Fruit fly (Drosophila melanogaster) whole organism, adult: ENCODE results near the gene CG14431.

Experiments
- CG11617 ChIP-seq: fragments of 200-800 bp; sonication (Bioruptor generic); optimal IDR thresholded peaks from 2 replicates; lab custom pipeline; 2017; ENCODE audit warnings: mild to moderate bottlenecking, missing biosample characterization, missing genetic modification reagents, missing genetic modification characterization
- CG12768 ChIP-seq: fragments of 200-800 bp; sonication (Bioruptor generic); optimal IDR thresholded peaks from 2 replicates; lab custom pipeline; 2017; ENCODE audit warnings: missing biosample characterization, missing genetic modification characterization, mild to moderate bottlenecking, moderate library complexity, missing genetic modification reagents
- CG14711 ChIP-seq: fragments of 200-800 bp; sonication (Bioruptor generic); optimal IDR thresholded peaks from 2 replicates; lab custom pipeline; 2018; ENCODE audit warnings: missing biosample characterization, mild to moderate bottlenecking, missing genetic modification characterization, moderate library complexity
- CG1620 ChIP-seq: fragments of 200-800 bp; sonication (Bioruptor generic); optimal IDR thresholded peaks from 2 replicates; lab custom pipeline; 2016; ENCODE audit warnings: missing biosample characterization, missing genetic modification characterization
- CG33017 ChIP-seq: fragments of 200-800 bp; sonication (Bioruptor generic); optimal IDR thresholded peaks from 2 replicates; lab custom pipeline; 2018; ENCODE audit warnings: missing biosample characterization, mild to moderate bottlenecking, missing genetic modification characterization, moderate library complexity
- CG5204 ChIP-seq: fragments of 200-800 bp; sonication (Bioruptor generic); optimal IDR thresholded peaks from 2 replicates; lab custom pipeline; 2016; ENCODE audit warnings: missing biosample characterization, missing genetic modification characterization
- CG7045 ChIP-seq: fragments of 200-800 bp; sonication (Bioruptor generic); optimal IDR thresholded peaks from 2 replicates; lab custom pipeline; 2017; ENCODE audit warnings: missing biosample characterization, mild to moderate bottlenecking, missing genetic modification characterization
- CG7101 ChIP-seq: fragments of 200-800 bp; sonication (Bioruptor generic); optimal IDR thresholded peaks from 2 replicates; lab custom pipeline; 2018; ENCODE audit warnings: missing biosample characterization, mild to moderate bottlenecking, missing genetic modification characterization, moderate library complexity
- Clk ChIP-seq: fragments of 200-800 bp; sonication (Bioruptor generic); optimal IDR thresholded peaks from 2 replicates; lab custom pipeline; 2017; ENCODE audit warnings: missing biosample characterization, missing genetic modification characterization
- Crg-1 ChIP-seq: fragments of 200-800 bp; sonication (Bioruptor generic); optimal IDR thresholded peaks from 2 replicates; lab custom pipeline; 2016; ENCODE audit warnings: missing biosample characterization, missing genetic modification characterization
- Hr96 ChIP-seq: fragments of 200-800 bp; sonication (Bioruptor generic); optimal IDR thresholded peaks from 2 replicates; lab custom pipeline; 2016; ENCODE audit warnings: missing biosample characterization, missing genetic modification characterization
- Mnt ChIP-seq: fragments of 200-800 bp; sonication (Bioruptor generic); optimal IDR thresholded peaks from 2 replicates; lab custom pipeline; 2016; ENCODE audit warnings: missing biosample characterization, mild to moderate bottlenecking, missing genetic modification characterization
- bab1 ChIP-seq: fragments of 200-800 bp; sonication (Bioruptor generic); optimal IDR thresholded peaks from 3 replicates; lab custom pipeline; 2019; ENCODE audit warnings: missing biosample characterization, mild to moderate bottlenecking, missing genetic modification characterization, moderate library complexity
- cic ChIP-seq: fragments of 200-800 bp; sonication (Bioruptor generic); optimal IDR thresholded peaks from 2 replicates; lab custom pipeline; 2017; ENCODE audit warnings: missing biosample characterization, mild to moderate bottlenecking, missing genetic modification characterization, moderate library complexity
- cnc ChIP-seq, 2 experiments: fragments of >200 bp; optimal IDR thresholded peaks; 2 replicates each; lab custom pipeline; 2017
- kay ChIP-seq: fragments of 200-800 bp; sonication (Bioruptor generic); peaks from one replicate; lab custom pipeline; 2016; ENCODE audit warnings: missing biosample characterization, missing genetic modification characterization, borderline replicate concordance
- ovo ChIP-seq: fragments of 200-800 bp; sonication (Bioruptor generic); optimal IDR thresholded peaks from 2 replicates; lab custom pipeline; 2016; ENCODE audit warnings: missing biosample characterization, missing genetic modification characterization
- pad ChIP-seq: fragments of 200-800 bp; sonication (Bioruptor generic); optimal IDR thresholded peaks from 3 replicates; lab custom pipeline; 2017; ENCODE audit warnings: missing biosample characterization, missing genetic modification characterization, mild to moderate bottlenecking, moderate library complexity, missing genetic modification reagents
- tj ChIP-seq: fragments of 200-800 bp; sonication (Bioruptor generic); optimal IDR thresholded peaks from 3 replicates; lab custom pipeline; 2017; ENCODE audit warnings: missing biosample characterization, mild to moderate bottlenecking, missing genetic modification characterization, moderate library complexity
- toe ChIP-seq: fragments of 200-800 bp; sonication (Bioruptor generic); optimal IDR thresholded peaks from 2 replicates; lab custom pipeline; 2016; ENCODE audit warnings: missing biosample characterization, missing genetic modification characterization

Gene CG14431

dm6 chrX:6998492-6998852 is 90.4 kb downstream of the CG14431 start, which contains the start of gene Inx2:
TSS of gene Inx2 (plus strand) at chrX:6998672.
- TF ChIP-seq pad (GFP tag; lab: Kevin White, UChicago): peak; percentile 41
- TF ChIP-seq CG14711 (tag; lab: Kevin White, UChicago): no peak
- TF ChIP-seq Clk: no peak
- TF ChIP-seq Hr96: peak; percentile 77
- no peak for TF ChIP-seq CG5204
- peak; percentile 38 for TF ChIP-seq CG12768 (GFP tag; lab: Kevin White, UChicago)
- TF ChIP-seq Crg-1 (GFP tag; lab: Kevin White, UChicago): peak; percentile 50
- TF ChIP-seq cic (GFP tag; lab: Kevin White, UChicago): peak; percentile 70
- TF ChIP-seq CG33017 (tag; lab: Kevin White, UChicago): no peak
- TF ChIP-seq kay (GFP tag; lab: Kevin White, UChicago): no peak
- TF ChIP-seq cnc (optimal IDR thresholded peaks at IDR 0.05; lab: Kevin White, UChicago): no peak
- TF ChIP-seq toe: no peak
- peak; percentile 69 for TF ChIP-seq ovo (GFP tag; lab: Kevin White, UChicago)
- TF ChIP-seq CG1620 (GFP tag; lab: Kevin White, UChicago): peak; percentile 31
- TF ChIP-seq bab1 (GFP tag; lab: Kevin White, UChicago): peak; percentile 88
- TF ChIP-seq Mnt (GFP tag; lab: Kevin White, UChicago): peak; percentile 89
- TF ChIP-seq tj (GFP tag; lab: Kevin White, UChicago): peak; percentile 93
- TF ChIP-seq CG7045 (GFP tag; lab: Kevin White, UChicago): no peak
- TF ChIP-seq CG7101 (tag; lab: Kevin White, UChicago): peak; percentile 71

- TF ChIP-seq Crg-1 (GFP tag; lab: Kevin White, UChicago): no peak
- no peak for TF ChIP-seq ovo (GFP tag; lab: Kevin White, UChicago)
- no peak for TF ChIP-seq CG1620 (GFP tag; lab: Kevin White, UChicago)
- no peak for TF ChIP-seq cnc (optimal IDR thresholded peaks at IDR 0.05; lab: Kevin White, UChicago)
- no peak for TF ChIP-seq CG5204
- no peak for TF ChIP-seq toe
- TF ChIP-seq CG11617: no peak
- TF ChIP-seq bab1 (GFP tag; lab: Kevin White, UChicago): no peak
- no peak for TF ChIP-seq Mnt (GFP tag; lab: Kevin White, UChicago)
- no peak for TF ChIP-seq kay (GFP tag; lab: Kevin White, UChicago)
- no peak for TF ChIP-seq Clk
- no peak for TF ChIP-seq CG12768 (GFP tag; lab: Kevin White, UChicago)
- TF ChIP-seq tj (GFP tag; lab: Kevin White, UChicago): no peak
- no peak for TF ChIP-seq Hr96
- no peak for TF ChIP-seq CG7101 (tag; lab: Kevin White, UChicago)
- no peak for TF ChIP-seq CG14711 (tag; lab: Kevin White, UChicago)
- no peak for TF ChIP-seq CG7045 (GFP tag; lab: Kevin White, UChicago)
- no peak for TF ChIP-seq CG33017 (tag; lab: Kevin White, UChicago)
- no peak for TF ChIP-seq pad (GFP tag; lab: Kevin White, UChicago)
- no peak for TF ChIP-seq cic (GFP tag; lab: Kevin White, UChicago)
Observed at dm6 chrX:7000444-7001134, 92.5 kb downstream of the CG14431 start.

DNA sequence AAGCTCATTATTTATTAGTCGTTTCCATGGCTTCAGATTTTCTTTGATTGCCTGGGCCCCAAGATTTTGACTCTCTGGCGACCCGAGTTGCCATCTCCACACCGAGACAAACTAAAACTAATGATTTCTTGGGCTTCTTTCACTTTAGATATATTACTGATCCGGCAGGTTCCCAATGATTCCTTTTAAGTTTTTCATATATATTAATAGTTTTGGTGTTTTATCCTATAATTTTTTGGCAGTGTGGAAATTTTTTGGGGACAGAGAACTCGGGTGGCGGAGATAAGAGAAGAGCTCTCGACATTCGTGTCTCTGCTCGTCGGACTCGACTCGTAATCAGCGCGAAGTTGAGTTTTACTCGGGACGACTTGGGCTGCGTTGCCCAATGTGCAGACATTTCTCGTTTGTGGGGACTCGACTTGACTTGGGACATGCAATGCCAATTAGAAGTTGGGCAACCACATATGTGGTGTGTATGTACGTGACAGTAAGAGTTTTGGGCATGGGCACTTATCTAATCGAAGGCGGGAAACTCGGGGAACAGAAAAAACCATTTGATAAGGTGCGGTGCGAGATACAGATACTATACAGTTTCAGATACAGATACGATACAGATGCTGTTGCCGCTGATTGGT is 93.2 kb downstream of the CG14431 start:
- TF ChIP-seq Clk (no peak), pad (GFP tag; lab: Kevin White, UChicago) (no peak), CG1620 (GFP tag; lab: Kevin White, UChicago) (no peak), CG7101 (tag; lab: Kevin White, UChicago) (no peak), Crg-1 (GFP tag; lab: Kevin White, UChicago) (no peak), ovo (GFP tag; lab: Kevin White, UChicago) (no peak)

dm6 chrX:7004101-7004700 is 96.1 kb downstream of the CG14431 start:
- TF ChIP-seq kay (GFP tag; lab: Kevin White, UChicago) (no peak), tj (GFP tag; lab: Kevin White, UChicago) (no peak), CG33017 (tag; lab: Kevin White, UChicago) (no peak), cnc (optimal IDR thresholded peaks at IDR 0.05; lab: Kevin White, UChicago) (no peak), cic (GFP tag; lab: Kevin White, UChicago) (no peak), Crg-1 (GFP tag; lab: Kevin White, UChicago) (peak; percentile 45), Clk (no peak), CG1620 (GFP tag; lab: Kevin White, UChicago) (peak; percentile 38), pad (GFP tag; lab: Kevin White, UChicago) (peak; percentile 30), CG7101 (tag; lab: Kevin White, UChicago) (peak; percentile 54), CG11617 (peak; percentile 3), Mnt (GFP tag; lab: Kevin White, UChicago) (peak; percentile 26)

DNA sequence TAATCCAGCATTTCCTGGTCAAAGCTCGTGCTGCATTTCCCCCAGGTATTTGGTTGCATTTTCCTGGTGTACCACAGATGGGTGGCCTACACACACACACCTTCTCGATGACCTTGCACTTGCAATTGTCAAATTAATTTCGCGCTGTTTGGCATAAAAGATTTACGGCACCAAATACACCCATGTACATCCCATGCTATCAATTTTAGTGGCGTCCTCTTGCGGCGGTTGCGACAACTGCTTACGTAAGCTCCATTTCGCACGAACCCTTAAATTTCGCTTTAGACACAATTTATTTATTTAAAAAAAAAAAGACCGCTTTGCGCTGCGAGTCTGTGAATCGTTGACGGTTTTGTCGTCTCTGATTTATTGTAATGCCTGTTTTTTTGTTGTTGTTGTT is 97.4 kb downstream of the CG14431 start:
- TF ChIP-seq Mnt (GFP tag; lab: Kevin White, UChicago): no peak
- TF ChIP-seq CG11617: no peak
- no peak for TF ChIP-seq CG33017 (tag; lab: Kevin White, UChicago)
- no peak for TF ChIP-seq cic (GFP tag; lab: Kevin White, UChicago)
- TF ChIP-seq tj (GFP tag; lab: Kevin White, UChicago): peak; percentile 62
- TF ChIP-seq CG7045 (GFP tag; lab: Kevin White, UChicago): no peak
- TF ChIP-seq toe: no peak
- TF ChIP-seq Crg-1 (GFP tag; lab: Kevin White, UChicago): no peak
